Fruit fly (Drosophila melanogaster): ENCODE data around the gene slx1.
A peak's percentile ranks its signal among the peaks of the same experiment; 100 is the strongest.

The slx1 gene

dm6 chr3R:4663068-4663467 is 21.3 kb downstream of the slx1 start (continued):
- TF ChIP-seq CG8281 (tag; optimal IDR thresholded peaks at IDR 0.05) (peak; percentile 46), CG13296 (GFP tag; optimal IDR thresholded peaks at IDR 0.05) (peak; percentile 56), CG30403 (GFP tag; optimal IDR thresholded peaks at IDR 0.05) (peak; percentile 81), exex (tag; optimal IDR thresholded peaks at IDR 0.05) (peak; percentile 20), rib (GFP tag; IDR thresholded peaks at IDR 0.05) (no peak), CG1529 (GFP tag; optimal IDR thresholded peaks at IDR 0.05) (peak; percentile 48), Ada2b (GFP tag; IDR thresholded peaks at IDR 0.05) (peak; percentile 75), knrl (GFP tag; IDR thresholded peaks at IDR 0.05; ENCODE audit: partially characterized antibody) (no peak), H2.0 (GFP tag; IDR thresholded peaks at IDR 0.05) (peak; percentile 79), br (optimal IDR thresholded peaks at IDR 0.05) (no peak), MBD-R2 (GFP tag; IDR thresholded peaks at IDR 0.05) (peak; percentile 28; the same call in 1 of the 2 replicates), CG33557 (GFP tag; optimal IDR thresholded peaks at IDR 0.05) (peak; percentile 37), CG12769 (tag; optimal IDR thresholded peaks at IDR 0.05) (peak; percentile 49), CrebB (tag; optimal IDR thresholded peaks at IDR 0.05) (no peak), Bdp1 (GFP tag; optimal IDR thresholded peaks at IDR 0.05) (no peak), klu (GFP tag; IDR thresholded peaks at IDR 0.05) (peak; percentile 65), CG4730 (GFP tag; IDR thresholded peaks at IDR 0.05) (peak; percentile 72), Dbx (GFP tag; IDR thresholded peaks at IDR 0.05) (no peak), Max (GFP tag; optimal IDR thresholded peaks at IDR 0.05) (peak; percentile 78), hbn (GFP tag; IDR thresholded peaks at IDR 0.05; ENCODE audit: partially characterized antibody) (no peak), CG1602 (GFP tag; optimal IDR thresholded peaks at IDR 0.05) (peak; percentile 53), bcd (GFP tag; optimal IDR thresholded peaks at IDR 0.05) (peak; percentile 81), yki (optimal IDR thresholded peaks at IDR 0.05) (no peak), Sry-β (GFP tag; optimal IDR thresholded peaks at IDR 0.05) (peak; percentile 35), CG11456 (GFP tag; IDR thresholded peaks at IDR 0.05) (peak; percentile 74; the same call in 2 of the 3 replicates), pzg (GFP tag; optimal IDR thresholded peaks at IDR 0.05) (no peak), Mad (GFP tag; optimal IDR thresholded peaks at IDR 0.05) (no peak), cwo (GFP tag; optimal IDR thresholded peaks at IDR 0.05) (peak; percentile 51), gt (GFP tag; IDR thresholded peaks at IDR 0.05) (peak; percentile 62), CG2678 (tag; optimal IDR thresholded peaks at IDR 0.05) (peak; percentile 89), phol (tag; optimal IDR thresholded peaks at IDR 0.05) (peak; percentile 92), trem (tag; optimal IDR thresholded peaks at IDR 0.05) (peak; percentile 92), gro (GFP tag; optimal IDR thresholded peaks at IDR 0.05) (peak; percentile 40), Myb (GFP tag; optimal IDR thresholded peaks at IDR 0.05) (peak; percentile 22), Hand (GFP tag; optimal IDR thresholded peaks at IDR 0.05) (peak; percentile 10), sna (GFP tag; IDR thresholded peaks at IDR 0.05; ENCODE audit: partially characterized antibody) (no peak), CG1024 (GFP tag; IDR thresholded peaks at IDR 0.05) (peak; percentile 87), vfl (GFP tag; optimal IDR thresholded peaks at IDR 0.05) (peak; percentile 60), CG18011 (GFP tag; optimal IDR thresholded peaks at IDR 0.05) (no peak), CG31441 (GFP tag; IDR thresholded peaks at IDR 0.05) (peak; percentile 95), Rx (GFP tag; IDR thresholded peaks at IDR 0.05) (peak; percentile 72), CG34224 (GFP tag; IDR thresholded peaks at IDR 0.05; ENCODE audit: partially characterized antibody) (no peak), tup (GFP tag; optimal IDR thresholded peaks at IDR 0.05) (no peak), caup (GFP tag; optimal IDR thresholded peaks at IDR 0.05; ENCODE audit: severe bottlenecking) (peak; percentile 58), CG8924 (tag; optimal IDR thresholded peaks at IDR 0.05) (peak; percentile 86), CG7556 (GFP tag; optimal IDR thresholded peaks at IDR 0.05) (peak; percentile 78), bowl (GFP tag; IDR thresholded peaks at IDR 0.05) (no peak), pfk (GFP tag; optimal IDR thresholded peaks at IDR 0.05) (no peak), CG10979 (tag; optimal IDR thresholded peaks at IDR 0.05) (peak; percentile 94), sens-2 (GFP tag; IDR thresholded peaks at IDR 0.05) (peak; percentile 53; the same call in 1 of the 2 replicates), lmd (GFP tag; IDR thresholded peaks at IDR 0.05) (peak; percentile 77)
